Fruit fly (Drosophila melanogaster) whole organism, wandering third instar larva: Measurements from ENCODE around the gene NK7.1.

ENCODE experiments used
- Abd-B ChIP-seq: fragments of >200 bp; optimal IDR thresholded peaks from 2 replicates; lab custom pipeline; 2017; ENCODE audit warnings: missing biosample characterization, missing genetic modification characterization
- Hr78 ChIP-seq: fragments of >200 bp; optimal IDR thresholded peaks from 2 replicates; lab custom pipeline; 2017; ENCODE audit warnings: missing biosample characterization, missing genetic modification characterization
- N ChIP-seq: fragments of >200 bp; optimal IDR thresholded peaks from 2 replicates; lab custom pipeline; 2018; ENCODE audit warnings: missing biosample characterization, missing external identifiers, missing genetic modification characterization
- dmrt93B ChIP-seq: fragments of 200-800 bp; sonication (Bioruptor generic); optimal IDR thresholded peaks from 2 replicates; lab custom pipeline; 2018; ENCODE audit warnings: missing biosample characterization, mild to moderate bottlenecking, missing genetic modification characterization
- fru ChIP-seq: fragments of 200-800 bp; sonication (Bioruptor generic); optimal IDR thresholded peaks from 3 replicates; lab custom pipeline; 2016; ENCODE audit warnings: missing biosample characterization, mild to moderate bottlenecking, missing genetic modification characterization
- lola ChIP-seq: fragments of >200 bp; optimal IDR thresholded peaks from 2 replicates; lab custom pipeline; 2017; ENCODE audit warnings: missing biosample characterization, missing genetic modification characterization
- pan ChIP-seq: fragments of >200 bp; optimal IDR thresholded peaks from 2 replicates; lab custom pipeline; 2017

dm6 chr3R:14373192-14373827 lies 559 bp upstream of the NK7.1 start:
- TF ChIP-seq N (GFP tag; lab: Kevin White, UChicago) (no peak), fru (GFP tag; lab: Kevin White, UChicago) (peak; percentile 87), lola (GFP tag; lab: Kevin White, UChicago) (no peak), dmrt93B (GFP tag; lab: Kevin White, UChicago) (peak; percentile 57), Hr78 (GFP tag; lab: Kevin White, UChicago) (no peak), pan (lab: Kevin White, UChicago) (no peak), Abd-B (no peak)
